Fruit fly (Drosophila melanogaster): Measurements from ENCODE around the gene CG11381.

CG11381 gene

DNA sequence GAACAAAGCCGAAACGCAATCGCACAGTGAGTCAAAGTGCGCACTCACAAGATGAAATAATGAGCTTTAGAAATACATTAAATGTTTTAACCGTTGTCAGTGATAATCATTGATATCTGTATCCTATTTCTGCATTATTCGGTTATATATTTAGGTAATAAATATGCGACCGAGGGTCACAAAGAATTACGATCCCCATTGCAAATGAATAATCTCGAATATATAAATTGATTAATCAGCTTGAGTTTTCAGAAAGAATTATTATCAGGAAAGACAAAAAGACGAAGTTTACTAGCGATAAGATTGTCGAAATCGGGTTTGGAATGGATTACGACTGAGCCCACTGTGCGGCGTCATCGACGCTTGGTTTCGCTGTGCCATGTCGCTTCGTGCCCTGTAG is 32.6 kb upstream of the CG11381 start (continued):
- TF ChIP-seq CG6854 (GFP tag; optimal IDR thresholded peaks at IDR 0.05) (peak; percentile 14), jumu (GFP tag; optimal IDR thresholded peaks at IDR 0.05) (no peak), Deaf1 (tag; optimal IDR thresholded peaks at IDR 0.05) (peak; percentile 84), CG12219 (GFP tag; optimal IDR thresholded peaks at IDR 0.05) (peak; percentile 11), chm (GFP tag; IDR thresholded peaks at IDR 0.05) (no peak), CkIIα-i1 (GFP tag; IDR thresholded peaks at IDR 0.05) (no peak), lbe (GFP tag; optimal IDR thresholded peaks at IDR 0.05) (peak; percentile 45), dmrt99B (tag; optimal IDR thresholded peaks at IDR 0.05) (peak; percentile 54), CG10147 (GFP tag; optimal IDR thresholded peaks at IDR 0.05) (peak; percentile 34), CoRest (tag; optimal IDR thresholded peaks at IDR 0.05) (peak; percentile 65), CG13287 (GFP tag; IDR thresholded peaks at IDR 0.05; ENCODE audit: partially characterized antibody) (no peak), CG18476 (GFP tag; optimal IDR thresholded peaks at IDR 0.05) (peak; percentile 48), trem (tag; optimal IDR thresholded peaks at IDR 0.05) (no peak), Atf6 (GFP tag; IDR thresholded peaks at IDR 0.05) (peak; percentile 57), CG30020 (tag; optimal IDR thresholded peaks at IDR 0.05) (no peak), org-1 (GFP tag; optimal IDR thresholded peaks at IDR 0.05) (peak; percentile 49), CG10267 (tag; optimal IDR thresholded peaks at IDR 0.05) (peak; percentile 8), Ravus (GFP tag; IDR thresholded peaks at IDR 0.05) (no peak), HLH3B (GFP tag; IDR thresholded peaks at IDR 0.05) (no peak), bowl (GFP tag; IDR thresholded peaks at IDR 0.05) (no peak), CG6654 (GFP tag; optimal IDR thresholded peaks at IDR 0.05) (peak; percentile 16), CG18619 (GFP tag; optimal IDR thresholded peaks at IDR 0.05) (peak; percentile 42), Ets97D (GFP tag; optimal IDR thresholded peaks at IDR 0.05) (no peak), Trl (optimal IDR thresholded peaks at IDR 0.05) (no peak), Trl (GFP tag; optimal IDR thresholded peaks at IDR 0.05) (peak; percentile 21), CG3995 (GFP tag; optimal IDR thresholded peaks at IDR 0.05) (no peak)

DNA sequence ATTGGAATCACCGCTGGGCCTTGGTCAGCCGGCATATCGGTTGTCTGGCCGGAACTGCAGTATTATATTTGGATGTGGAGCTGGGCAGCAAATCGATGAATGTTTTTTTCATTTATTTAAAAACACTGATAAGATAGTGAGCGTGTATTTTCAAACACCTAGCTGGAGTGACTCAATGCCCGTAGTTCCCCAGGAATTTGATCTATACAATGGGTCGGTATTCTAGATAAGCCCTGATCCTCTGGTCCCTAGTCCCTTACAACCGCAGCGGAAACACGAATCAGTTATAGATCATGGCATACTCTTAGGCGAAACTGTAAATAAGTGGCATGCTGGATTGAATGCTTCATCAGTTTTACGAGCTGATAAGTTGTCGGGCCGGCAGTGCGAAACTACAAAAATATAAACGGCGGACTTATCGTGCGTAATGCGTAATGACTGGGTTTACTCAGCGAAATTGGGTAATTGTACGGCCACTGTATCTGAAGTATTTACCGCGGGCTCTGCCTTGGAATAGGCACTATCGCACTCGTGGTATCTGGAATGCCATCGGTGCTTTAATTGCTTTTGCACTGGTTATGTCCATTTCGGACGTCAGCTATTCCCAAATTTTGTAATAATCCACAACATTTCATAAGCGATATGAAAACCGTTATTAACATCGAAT is 30.7 kb upstream of the CG11381 start:
- no peak for TF ChIP-seq CG30020 (tag; optimal IDR thresholded peaks at IDR 0.05)
- TF ChIP-seq chm (GFP tag; IDR thresholded peaks at IDR 0.05), result peak; percentile 25; the same call in 1 of the 2 replicates
- no peak for TF ChIP-seq CG8944 (GFP tag; optimal IDR thresholded peaks at IDR 0.05)
- no peak for TF ChIP-seq Camta (GFP tag; optimal IDR thresholded peaks at IDR 0.05)
- TF ChIP-seq ash1 (GFP tag; optimal IDR thresholded peaks at IDR 0.05), result no peak
- TF ChIP-seq MESR4 (GFP tag; optimal IDR thresholded peaks at IDR 0.05), result no peak
- TF ChIP-seq Med (GFP tag), result peak; percentile 20
- no peak for TF ChIP-seq CG7372 (GFP tag; IDR thresholded peaks at IDR 0.05)
- TF ChIP-seq mld (GFP tag; IDR thresholded peaks at IDR 0.05; ENCODE audit: partially characterized antibody), result no peak
- TF ChIP-seq CG6765 (GFP tag; optimal IDR thresholded peaks at IDR 0.05), result no peak
- TF ChIP-seq bowl (GFP tag; IDR thresholded peaks at IDR 0.05), result no peak
- no peak for TF ChIP-seq vvl (GFP tag; IDR thresholded peaks at IDR 0.05)
- TF ChIP-seq CG11723 (GFP tag; optimal IDR thresholded peaks at IDR 0.05), result no peak
- no peak for TF ChIP-seq fd96Cb (tag; optimal IDR thresholded peaks at IDR 0.05)
- no peak for TF ChIP-seq abd-A (tag; optimal IDR thresholded peaks at IDR 0.05)
- TF ChIP-seq CG1233 (GFP tag; optimal IDR thresholded peaks at IDR 0.05), result no peak
- peak; percentile 13 for TF ChIP-seq HmgZ (tag; optimal IDR thresholded peaks at IDR 0.05)
- no peak for TF ChIP-seq Optix (GFP tag; IDR thresholded peaks at IDR 0.05)
- no peak for TF ChIP-seq CG10565 (GFP tag; optimal IDR thresholded peaks at IDR 0.05)
- no peak for TF ChIP-seq Dfd (GFP tag; optimal IDR thresholded peaks at IDR 0.05)
- TF ChIP-seq caup (GFP tag; optimal IDR thresholded peaks at IDR 0.05; ENCODE audit: severe bottlenecking), result no peak
- TF ChIP-seq CG10654 (GFP tag; optimal IDR thresholded peaks at IDR 0.05), result no peak
- 0 out of 4 replicates have a peak, but pooled peaks have one; percentile 30 for TF ChIP-seq chinmo (GFP tag; IDR thresholded peaks at IDR 0.05; ENCODE audit: partially characterized antibody)
- no peak for TF ChIP-seq CG8290 (GFP tag; optimal IDR thresholded peaks at IDR 0.05)
- peak in 1 of 2 experiments; percentile 51 for TF ChIP-seq CG8290 (tag; optimal IDR thresholded peaks at IDR 0.05)
- no peak for TF ChIP-seq hb (GFP tag; IDR thresholded peaks at IDR 0.05; ENCODE audit: partially characterized antibody)
- TF ChIP-seq kay (GFP tag; optimal IDR thresholded peaks at IDR 0.05), result no peak
- peak; percentile 1 for TF ChIP-seq CG2678 (tag; optimal IDR thresholded peaks at IDR 0.05)
